Worm (Caenorhabditis elegans): ENCODE measurements around the gene C14C6.13.

- TF ChIP-seq zag-1 (tag; optimal IDR thresholded peaks at IDR 0.05) (no peak), elt-3 (tag; optimal IDR thresholded peaks at IDR 0.05) (no peak), nhr-76 (tag; optimal IDR thresholded peaks at IDR 0.05) (no peak), pag-3 (tag; optimal IDR thresholded peaks at IDR 0.05; ENCODE audit: borderline replicate concordance, insufficient read depth) (no peak), pqm-1 (tag; optimal IDR thresholded peaks at IDR 0.05) (no peak), rnt-1 (tag; optimal IDR thresholded peaks at IDR 0.05) (no peak), hlh-17 (GFP tag; optimal IDR thresholded peaks at IDR 0.05; ENCODE audit: borderline replicate concordance) (no peak), C04F5.9 (tag; optimal IDR thresholded peaks at IDR 0.05) (no peak), sox-4 (tag; optimal IDR thresholded peaks at IDR 0.05) (no peak), lir-3 (tag; optimal IDR thresholded peaks at IDR 0.05; ENCODE audit: poor library complexity) (no peak), elt-2 (tag; optimal IDR thresholded peaks at IDR 0.05) (no peak)
Observed at ce11 chrV:547980-548379, 26.6 kb downstream of the C14C6.13 start, which contains the start of gene C14C6.6.
